Fruit fly (Drosophila melanogaster) Kc167 (cell line): Measurements from ENCODE around the gene CG10041.

ENCODE experiments used
- insv ChIP-seq: fragments of >200 bp; optimal IDR thresholded peaks from 3 replicates; lab custom pipeline; 2018; ENCODE audit warnings: missing external identifiers
- psq ChIP-seq: fragments of >200 bp; optimal IDR thresholded peaks from 2 replicates; lab custom pipeline; 2017; ENCODE audit warnings: missing external identifiers

- TF ChIP-seq psq (lab: Kevin White, UChicago) (no peak), insv (lab: Kevin White, UChicago) (no peak)
Measured at dm6 chr3R:12398054-12398453, 46.2 kb upstream of the CG10041 start.
